Fruit fly (Drosophila melanogaster): ENCODE results near the gene CG9098.

dm6 chr2L:6013071-6013417, 906 bp upstream of the CG9098 start:
- TF ChIP-seq CG8478 (optimal IDR thresholded peaks at IDR 0.05) (no peak), CTCF (optimal IDR thresholded peaks at IDR 0.05) (peak; percentile 24 to 34)

Data from S2 (cell line).